Worm (Caenorhabditis elegans): ENCODE measurements around the gene Y43F8B.18.

- TF ChIP-seq nhr-237 (tag; optimal IDR thresholded peaks at IDR 0.05): no peak
- no peak for TF ChIP-seq zip-2 (tag; optimal IDR thresholded peaks at IDR 0.05)
- no peak for TF ChIP-seq unc-130 (GFP tag; optimal IDR thresholded peaks at IDR 0.05)
- TF ChIP-seq tra-1 (GFP tag; IDR thresholded peaks at IDR 0.05): no peak
- TF ChIP-seq F37D6.2 (tag; optimal IDR thresholded peaks at IDR 0.05): no peak
- no peak for TF ChIP-seq nhr-42 (GFP tag; IDR thresholded peaks at IDR 0.05)
- no peak for TF ChIP-seq R02D3.7 (tag; optimal IDR thresholded peaks at IDR 0.05)
- TF ChIP-seq ctbp-1 (GFP tag; IDR thresholded peaks at IDR 0.05): no peak
These were observed 9.4 kb downstream of the Y43F8B.18 start for ce11 chrV:19495145-19495544.

All from whole organism, L4 larva.